Fruit fly (Drosophila melanogaster): ENCODE measurements around the gene ND-ASHI.

DNA sequence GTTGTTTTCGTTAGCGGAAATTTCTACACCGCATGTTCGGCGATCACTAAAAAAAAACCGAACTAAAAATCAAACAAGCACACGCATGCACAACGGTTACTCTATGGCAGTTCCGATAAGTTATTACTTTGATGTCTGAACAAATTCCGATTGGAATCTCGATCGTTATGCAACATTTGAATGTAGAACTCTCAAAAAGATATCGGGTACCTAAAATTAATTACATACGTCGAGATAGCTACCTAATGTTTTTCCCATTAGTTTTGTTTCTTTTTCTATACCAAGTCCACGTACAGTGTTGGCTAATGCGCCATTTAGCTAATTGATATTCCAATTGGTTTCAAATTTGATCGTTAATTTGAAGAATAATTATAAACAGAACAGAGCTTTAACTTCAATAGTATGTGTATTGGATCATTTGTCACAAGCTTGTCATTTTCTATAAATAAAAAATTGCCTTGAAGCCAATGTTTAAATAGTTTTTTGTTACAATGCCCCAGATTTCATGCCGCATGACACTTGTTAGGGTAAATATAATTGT lies 22.1 kb upstream of the ND-ASHI start:
- TF ChIP-seq CG15011 (GFP tag; optimal IDR thresholded peaks at IDR 0.05) (no peak), Ets65A (GFP tag) (no peak), Deaf1 (tag; optimal IDR thresholded peaks at IDR 0.05) (no peak)

Data from whole organism, embryonic.